Worm (Caenorhabditis elegans) whole organism, midembryonic: Measurements from ENCODE around the gene H10E21.1.
A peak's percentile ranks its signal among the peaks of the same experiment; 100 is the strongest.

Source experiments
- T22C8.4 ChIP-seq: fragments of 200-800 bp; sonication (Bioruptor generic); IDR thresholded peaks from 2 replicates; pipeline ENCODE4 v1.3.6; 2022; ENCODE audit warnings: missing genetic modification characterization, missing compliant biosample characterization
- cog-1 ChIP-seq: sonication (generic microtip); optimal IDR thresholded peaks from 2 replicates; lab custom pipeline; 2016; ENCODE audit warnings: missing genetic modification characterization, missing compliant biosample characterization
- flt-1 ChIP-seq: fragments of 200-800 bp; sonication (Bioruptor generic); IDR thresholded peaks from 2 replicates; pipeline ENCODE4 v1.3.6; 2022; ENCODE audit warnings: missing genetic modification characterization, missing compliant biosample characterization
- klf-2 ChIP-seq: fragments of 200-800 bp; sonication (Bioruptor generic); conservative IDR thresholded peaks from 2 replicates; pipeline ENCODE4 v1.3.6; 2022; ENCODE audit warnings: missing genetic modification reagents, missing genetic modification characterization, missing compliant biosample characterization
- med-1 ChIP-seq: sonication (generic microtip); optimal IDR thresholded peaks from 2 replicates; lab custom pipeline; 2017; ENCODE audit warnings: missing genetic modification characterization, mild to moderate bottlenecking, missing compliant biosample characterization, antibody characterized with exemption, missing genetic modification reagents; ENCODE audit not compliant: insufficient read depth
- ref-1 ChIP-seq: fragments of 200-800 bp; sonication (Bioruptor generic); conservative IDR thresholded peaks from 2 replicates; pipeline ENCODE4 v1.3.6; 2022; ENCODE audit warnings: missing genetic modification reagents, missing genetic modification characterization, missing compliant biosample characterization
- tab-1 ChIP-seq: fragments of 200-800 bp; sonication (Bioruptor generic); IDR thresholded peaks from 2 replicates; pipeline ENCODE4 v1.3.6; 2022; ENCODE audit warnings: missing genetic modification characterization, missing compliant biosample characterization
- ztf-23 ChIP-seq: fragments of 200-800 bp; sonication (Bioruptor generic); IDR thresholded peaks from 2 replicates; pipeline ENCODE4 v1.3.6; 2022; ENCODE audit warnings: missing genetic modification reagents, missing genetic modification characterization, missing compliant biosample characterization
- ztf-29 ChIP-seq: fragments of 200-800 bp; sonication (Bioruptor generic); IDR thresholded peaks from 2 replicates; pipeline ENCODE4 v1.3.6; 2022; ENCODE audit warnings: missing genetic modification reagents, missing genetic modification characterization, missing compliant biosample characterization

The H10E21.1 gene

DNA sequence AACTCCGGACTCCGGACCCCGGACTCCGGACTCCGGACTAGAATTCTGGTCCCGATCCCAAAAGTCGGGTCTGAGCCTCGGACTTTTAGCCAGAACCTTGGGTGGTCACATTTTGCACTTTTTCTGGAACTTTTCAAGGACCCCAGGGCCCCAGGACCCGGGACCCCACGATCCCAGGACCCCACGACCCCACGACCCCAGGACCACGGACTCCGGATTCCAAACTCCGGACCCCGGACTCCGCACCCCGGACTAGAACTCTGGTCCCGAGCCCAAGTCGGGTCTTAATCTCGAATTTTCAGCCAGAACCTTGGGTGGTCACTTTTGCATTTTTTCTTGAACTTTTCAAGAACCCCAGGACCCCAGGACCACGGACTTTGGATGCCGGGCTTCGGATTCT, 27.2 kb downstream of the H10E21.1 start:
- TF ChIP-seq ref-1 (GFP tag; lab: Robert Waterston, UW) (no peak), tab-1 (no peak), ztf-29 (no peak), flt-1 (GFP tag; lab: Robert Waterston, UW) (no peak), ztf-23 (no peak), T22C8.4 (no peak), med-1 (GFP tag; lab: Kevin White, UChicago) (no peak), klf-2 (GFP tag; lab: Robert Waterston, UW) (no peak), cog-1 (no peak)

DNA sequence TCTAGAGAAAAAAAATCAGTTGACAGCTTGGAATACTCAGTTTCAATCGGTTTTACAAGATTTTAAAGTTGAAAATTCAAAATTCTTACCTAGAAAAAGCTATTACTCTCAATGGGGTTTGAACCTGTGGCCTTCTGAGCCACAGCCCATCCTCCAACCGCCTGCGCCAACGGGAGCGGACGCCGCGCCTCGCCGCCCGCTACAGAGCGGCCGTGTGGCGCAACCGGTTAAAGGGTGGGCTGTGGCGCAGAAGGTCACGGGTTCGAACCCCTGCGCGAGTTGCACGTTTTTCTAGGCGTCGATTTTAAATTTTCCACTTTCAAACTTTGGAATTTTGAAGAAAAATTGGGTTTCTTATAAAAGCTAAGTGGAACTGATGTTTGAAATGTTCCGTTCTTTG, 32.8 kb downstream of the H10E21.1 start:
- TF ChIP-seq tab-1: no peak
- TF ChIP-seq ref-1 (GFP tag; lab: Robert Waterston, UW): no peak
- TF ChIP-seq T22C8.4: no peak
- no peak for TF ChIP-seq ztf-29
- TF ChIP-seq flt-1 (GFP tag; lab: Robert Waterston, UW): 0 out of 2 replicates have a peak, but pooled peaks have one; percentile 9

DNA sequence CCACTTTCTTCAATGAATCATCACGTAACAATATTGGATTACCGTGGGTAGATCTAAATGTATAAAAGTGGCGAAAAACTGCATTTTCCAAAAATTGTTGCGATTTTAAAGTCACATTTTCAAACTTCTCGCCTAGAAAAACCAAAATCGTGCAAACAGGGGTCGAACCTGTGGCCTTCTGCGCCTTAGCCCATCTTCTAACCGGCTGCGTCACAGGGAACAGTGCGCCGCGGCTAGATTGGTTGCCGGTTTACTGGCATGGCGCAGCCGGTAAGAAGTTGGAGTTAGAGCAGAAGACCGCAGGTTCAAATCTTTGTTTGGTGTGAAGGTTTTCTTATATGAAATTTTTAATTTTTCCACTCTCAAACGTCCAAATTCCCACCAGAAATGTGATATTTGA, 33.5 kb downstream of the H10E21.1 start:
- TF ChIP-seq klf-2 (GFP tag; lab: Robert Waterston, UW) (0 out of 2 replicates have a peak, but pooled peaks have one; percentile 39), ztf-29 (no peak)

ce11 chrIII:50418-50817, 34.8 kb downstream of the H10E21.1 start:
- TF ChIP-seq med-1 (GFP tag; lab: Kevin White, UChicago) (no peak), klf-2 (GFP tag; lab: Robert Waterston, UW) (no peak), ref-1 (GFP tag; lab: Robert Waterston, UW) (no peak), flt-1 (GFP tag; lab: Robert Waterston, UW) (no peak), ztf-23 (no peak), T22C8.4 (no peak), ztf-29 (no peak), tab-1 (no peak), cog-1 (no peak)

DNA sequence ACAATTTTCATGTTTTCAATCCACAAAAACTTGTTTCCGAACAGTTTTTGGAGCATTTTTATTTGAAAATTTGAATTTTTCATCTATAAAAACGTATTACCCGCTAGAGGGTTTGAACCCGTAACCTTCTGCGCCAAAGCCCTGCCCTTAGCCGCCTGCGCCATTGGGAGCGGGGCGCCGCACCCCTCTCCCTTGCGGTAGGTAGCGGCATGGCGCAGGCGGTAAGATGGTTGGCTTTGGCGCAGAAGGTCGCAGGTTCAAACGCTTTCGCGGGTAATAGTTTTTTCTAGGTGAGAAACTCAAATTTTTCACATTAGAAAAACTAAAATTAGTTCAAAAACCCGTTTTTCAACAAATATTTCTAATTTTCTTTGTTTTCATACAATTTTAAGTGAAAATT, 36.0 kb downstream of the H10E21.1 start:
- TF ChIP-seq med-1 (GFP tag; lab: Kevin White, UChicago): no peak
- TF ChIP-seq ztf-29: no peak
- no peak for TF ChIP-seq ztf-23
- no peak for TF ChIP-seq ref-1 (GFP tag; lab: Robert Waterston, UW)
- no peak for TF ChIP-seq T22C8.4

DNA sequence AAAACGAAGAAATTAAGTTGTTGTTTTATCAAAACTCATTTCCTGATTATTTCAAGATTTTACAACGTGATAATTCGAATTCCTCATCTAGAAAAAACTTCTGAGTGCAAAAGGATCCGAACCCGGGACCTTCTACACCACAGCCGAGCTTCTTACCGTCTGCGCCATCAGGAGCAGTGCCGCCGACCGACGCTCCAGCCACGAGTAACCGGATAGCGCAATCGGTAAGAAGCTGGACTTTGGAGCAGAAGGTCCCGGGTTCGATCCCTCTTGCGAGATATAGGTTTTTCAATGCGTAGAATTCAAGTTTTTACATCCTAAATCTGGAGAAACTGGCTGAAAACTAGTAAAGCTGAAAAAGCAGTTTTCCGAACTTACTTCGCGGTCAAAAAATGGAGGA, 38.1 kb downstream of the H10E21.1 start:
- no peak for TF ChIP-seq T22C8.4
- no peak for TF ChIP-seq flt-1 (GFP tag; lab: Robert Waterston, UW)
- no peak for TF ChIP-seq klf-2 (GFP tag; lab: Robert Waterston, UW)
- no peak for TF ChIP-seq ztf-29
- TF ChIP-seq ref-1 (GFP tag; lab: Robert Waterston, UW): no peak
- TF ChIP-seq tab-1: no peak
- no peak for TF ChIP-seq ztf-23

DNA sequence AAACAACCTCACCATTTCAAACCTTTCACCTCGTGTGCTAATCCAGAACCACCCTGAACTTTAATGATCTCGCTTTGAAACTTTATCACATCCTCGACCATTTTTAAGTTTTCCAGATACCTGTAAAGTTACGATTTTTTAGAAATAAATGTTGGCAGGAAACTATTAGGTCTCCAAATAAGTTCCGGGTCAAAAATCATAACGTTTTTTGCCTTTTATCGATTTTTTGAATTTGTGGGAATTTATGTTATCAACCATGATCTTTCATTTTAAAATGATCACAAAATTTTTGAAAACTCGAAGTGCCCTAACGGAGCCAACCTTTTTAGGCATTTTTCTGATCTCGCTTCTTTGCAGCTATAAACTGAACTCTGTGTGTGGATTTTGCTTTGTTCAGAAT, 45.5 kb downstream of the H10E21.1 start, which contains the start of gene btb-5:
TSS of gene btb-5 (minus strand) at position 101 of the 400 bp plus-strand sequence.
- TF ChIP-seq cog-1 (no peak), flt-1 (GFP tag; lab: Robert Waterston, UW) (no peak), ztf-29 (no peak), T22C8.4 (no peak), klf-2 (GFP tag; lab: Robert Waterston, UW) (no peak), tab-1 (no peak), ref-1 (GFP tag; lab: Robert Waterston, UW) (no peak), med-1 (GFP tag; lab: Kevin White, UChicago) (no peak), ztf-23 (no peak)

DNA sequence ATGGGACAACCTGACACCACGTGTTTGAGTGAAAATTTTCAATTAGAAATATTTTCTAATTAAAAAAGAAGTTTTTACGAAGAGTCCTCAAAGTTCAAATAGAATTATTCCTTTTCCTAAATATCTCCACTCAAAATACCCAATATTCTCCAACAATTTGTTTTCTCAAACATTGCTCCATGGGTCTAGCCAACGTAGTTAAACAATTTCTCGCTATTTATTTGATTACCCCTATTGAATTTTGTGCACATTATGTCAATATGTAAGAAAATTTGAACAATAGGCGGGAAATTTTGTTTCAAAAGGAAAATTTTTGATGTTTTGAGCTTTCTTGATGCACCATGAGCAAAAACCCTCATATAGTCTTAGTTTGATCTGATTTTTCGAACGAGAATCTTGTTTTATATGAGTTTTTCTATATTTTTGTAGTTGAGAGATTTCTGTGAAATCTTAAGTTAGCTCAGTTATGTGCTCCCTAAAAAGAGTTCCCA, 46.9 kb downstream of the H10E21.1 start:
- no peak for TF ChIP-seq ztf-23
- TF ChIP-seq T22C8.4: no peak
- no peak for TF ChIP-seq klf-2 (GFP tag; lab: Robert Waterston, UW)
- TF ChIP-seq cog-1: no peak
- no peak for TF ChIP-seq ztf-29
- no peak for TF ChIP-seq med-1 (GFP tag; lab: Kevin White, UChicago)
- no peak for TF ChIP-seq tab-1
- TF ChIP-seq ref-1 (GFP tag; lab: Robert Waterston, UW): no peak
- no peak for TF ChIP-seq flt-1 (GFP tag; lab: Robert Waterston, UW)

DNA sequence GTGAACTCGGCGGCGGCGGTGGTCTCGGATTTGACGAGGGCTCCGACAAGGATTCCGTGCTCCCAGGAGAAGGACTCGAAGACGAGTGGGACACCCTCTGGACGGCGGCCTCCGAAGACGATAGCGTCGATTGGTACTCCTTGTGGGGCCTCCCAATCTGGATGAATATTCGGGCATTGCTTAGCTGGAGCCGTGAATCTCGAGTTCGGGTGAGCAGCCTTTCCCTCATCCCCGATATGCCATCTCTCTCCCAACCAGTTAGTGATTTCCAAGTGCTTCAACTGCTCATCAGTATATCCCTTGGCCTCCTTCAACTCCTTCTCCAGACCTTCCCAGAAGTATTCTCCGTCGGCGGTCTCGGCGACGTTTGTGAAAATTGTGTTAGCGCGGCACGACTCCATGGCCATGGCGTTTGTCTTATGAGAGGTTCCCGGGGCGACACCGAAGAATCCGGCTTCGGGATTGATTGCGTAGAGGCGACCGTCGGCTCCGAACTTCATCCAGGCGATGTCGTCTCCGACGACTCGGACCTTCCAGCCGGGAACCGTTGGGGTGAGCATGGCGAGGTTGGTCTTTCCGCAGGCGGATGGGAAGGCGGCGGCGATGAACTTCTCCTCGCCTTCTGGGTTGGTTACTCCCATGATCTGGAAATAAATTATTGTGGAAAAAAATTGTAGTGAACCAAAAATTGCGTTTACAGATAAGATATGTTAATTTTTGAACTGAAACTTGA, 48.2 kb downstream of the H10E21.1 start:
- TF ChIP-seq tab-1 (no peak), T22C8.4 (no peak), med-1 (GFP tag; lab: Kevin White, UChicago) (no peak), ref-1 (GFP tag; lab: Robert Waterston, UW) (no peak), ztf-29 (no peak), flt-1 (GFP tag; lab: Robert Waterston, UW) (no peak), cog-1 (no peak), klf-2 (GFP tag; lab: Robert Waterston, UW) (no peak), ztf-23 (no peak)

- TF ChIP-seq ztf-23 (no peak), tab-1 (no peak), T22C8.4 (no peak), ztf-29 (no peak), cog-1 (no peak), klf-2 (GFP tag; lab: Robert Waterston, UW) (no peak), ref-1 (GFP tag; lab: Robert Waterston, UW) (no peak), med-1 (GFP tag; lab: Kevin White, UChicago) (no peak), flt-1 (GFP tag; lab: Robert Waterston, UW) (no peak)
These were observed 49.4 kb downstream of the H10E21.1 start for ce11 chrIII:64747-65625.
